Fruit fly (Drosophila melanogaster) whole organism, prepupa: ENCODE data around the gene CG3165.

ENCODE experiments used
- Blimp-1 ChIP-seq: fragments of 200-800 bp; sonication (Bioruptor generic); optimal IDR thresholded peaks from 3 replicates; lab custom pipeline; 2017; ENCODE audit warnings: missing biosample characterization, missing genetic modification characterization, mild to moderate bottlenecking, moderate library complexity, missing genetic modification reagents
- CG10631 ChIP-seq: fragments of 200-800 bp; sonication (Bioruptor generic); optimal IDR thresholded peaks from 2 replicates; lab custom pipeline; 2016; ENCODE audit warnings: missing biosample characterization, missing genetic modification characterization
- CG10669 ChIP-seq: fragments of 200-800 bp; sonication (Bioruptor generic); optimal IDR thresholded peaks from 3 replicates; lab custom pipeline; 2018; ENCODE audit warnings: missing biosample characterization, mild to moderate bottlenecking, missing genetic modification characterization, moderate library complexity
- CG11294 ChIP-seq: fragments of 200-800 bp; sonication (Bioruptor generic); IDR thresholded peaks from 2 replicates; pipeline ENCODE4 v1.3.6; 2022; ENCODE audit warnings: missing biosample characterization, missing genetic modification characterization
- CG11762 ChIP-seq: fragments of 200-800 bp; sonication (Bioruptor generic); optimal IDR thresholded peaks from 3 replicates; lab custom pipeline; 2016; ENCODE audit warnings: missing biosample characterization, missing genetic modification characterization; ENCODE audit not compliant: insufficient read depth
- CG11902 ChIP-seq: fragments of 200-800 bp; sonication (Bioruptor generic); optimal IDR thresholded peaks from 3 replicates; lab custom pipeline; 2016; ENCODE audit warnings: missing biosample characterization, missing genetic modification characterization
- CG15336 ChIP-seq: fragments of 200-800 bp; sonication (Bioruptor generic); IDR thresholded peaks from 2 replicates; pipeline ENCODE4 v1.3.6; 2022; ENCODE audit warnings: missing biosample characterization, missing genetic modification characterization
- CG16779 ChIP-seq: fragments of 200-800 bp; sonication (Bioruptor generic); optimal IDR thresholded peaks from 3 replicates; lab custom pipeline; 2017; ENCODE audit warnings: missing biosample characterization, mild to moderate bottlenecking, missing genetic modification characterization
- CG3032 ChIP-seq: fragments of 200-800 bp; optimal IDR thresholded peaks from 2 replicates; lab custom pipeline; 2019; ENCODE audit warnings: missing biosample characterization, mild to moderate bottlenecking, missing genetic modification characterization, moderate library complexity
- CG32006 ChIP-seq: fragments of 200-800 bp; sonication (Bioruptor generic); optimal IDR thresholded peaks from 3 replicates; lab custom pipeline; 2017; ENCODE audit warnings: missing biosample characterization, mild to moderate bottlenecking, missing genetic modification characterization
- CG34406 ChIP-seq: fragments of 200-800 bp; sonication (Bioruptor generic); optimal IDR thresholded peaks from 3 replicates; lab custom pipeline; 2016; ENCODE audit warnings: missing biosample characterization, missing genetic modification characterization
- CG4318 ChIP-seq: fragments of 200-800 bp; sonication (Bioruptor generic); optimal IDR thresholded peaks from 3 replicates; lab custom pipeline; 2017; ENCODE audit warnings: missing biosample characterization, mild to moderate bottlenecking, missing genetic modification characterization
- CG6163 ChIP-seq: fragments of 200-800 bp; sonication (Bioruptor generic); IDR thresholded peaks from 3 replicates; pipeline ENCODE4 v1.3.6; 2022; ENCODE audit warnings: missing biosample characterization, missing genetic modification characterization
- CG6808 ChIP-seq: fragments of 200-800 bp; sonication (Bioruptor generic); optimal IDR thresholded peaks from 3 replicates; lab custom pipeline; 2017; ENCODE audit warnings: missing biosample characterization, missing genetic modification characterization, mild to moderate bottlenecking, moderate library complexity, missing genetic modification reagents
- CG8119 ChIP-seq: fragments of 200-800 bp; sonication (Bioruptor generic); IDR thresholded peaks from 3 replicates; pipeline ENCODE4 v1.3.6; 2022; ENCODE audit warnings: missing biosample characterization, missing genetic modification characterization
- CG8632 ChIP-seq: fragments of 200-800 bp; sonication (Bioruptor generic); optimal IDR thresholded peaks from 3 replicates; lab custom pipeline; 2016; ENCODE audit warnings: missing biosample characterization, missing genetic modification characterization
- Eip75B ChIP-seq: fragments of 200-800 bp; sonication (Bioruptor generic); optimal IDR thresholded peaks from 3 replicates; lab custom pipeline; 2016; ENCODE audit warnings: missing biosample characterization, missing genetic modification characterization
- Eip78C ChIP-seq: fragments of 200-800 bp; sonication (Bioruptor generic); peaks from one replicate; lab custom pipeline; 2016; ENCODE audit warnings: missing biosample characterization, missing genetic modification characterization
- Ets21C ChIP-seq: fragments of 200-800 bp; sonication (Bioruptor generic); optimal IDR thresholded peaks from 3 replicates; lab custom pipeline; 2016; ENCODE audit warnings: missing biosample characterization, missing genetic modification characterization
- Gug ChIP-seq: fragments of 200-800 bp; sonication (Bioruptor generic); IDR thresholded peaks from 2 replicates; pipeline ENCODE4 v1.3.6; 2022; ENCODE audit warnings: missing biosample characterization, missing genetic modification characterization
- Hr39 ChIP-seq: fragments of 200-800 bp; sonication (Bioruptor generic); optimal IDR thresholded peaks from 2 replicates; lab custom pipeline; 2016; ENCODE audit warnings: missing biosample characterization, missing genetic modification characterization
- Hr4 ChIP-seq: fragments of 200-800 bp; sonication (Bioruptor generic); optimal IDR thresholded peaks from 3 replicates; lab custom pipeline; 2016; ENCODE audit warnings: missing biosample characterization, missing genetic modification characterization
- Lpt ChIP-seq: fragments of 200-800 bp; sonication (Bioruptor generic); optimal IDR thresholded peaks from 3 replicates; lab custom pipeline; 2016; ENCODE audit warnings: missing biosample characterization, missing genetic modification characterization
- Met ChIP-seq: fragments of 200-800 bp; sonication (Bioruptor generic); optimal IDR thresholded peaks from 3 replicates; lab custom pipeline; 2016; ENCODE audit warnings: missing biosample characterization, missing genetic modification characterization
- OdsH ChIP-seq: fragments of 200-800 bp; sonication (Bioruptor generic); optimal IDR thresholded peaks from 3 replicates; lab custom pipeline; 2016; ENCODE audit warnings: missing biosample characterization, missing genetic modification characterization
- Smox ChIP-seq: fragments of 200-800 bp; sonication (Bioruptor generic); optimal IDR thresholded peaks from 3 replicates; lab custom pipeline; 2016; ENCODE audit warnings: missing biosample characterization, missing genetic modification characterization
- Sox102F ChIP-seq: fragments of 200-800 bp; sonication (Bioruptor generic); optimal IDR thresholded peaks from 2 replicates; lab custom pipeline; 2016; ENCODE audit warnings: missing biosample characterization, mild to moderate bottlenecking, missing genetic modification characterization
- acj6 ChIP-seq: fragments of 200-800 bp; sonication (Bioruptor generic); optimal IDR thresholded peaks from 3 replicates; lab custom pipeline; 2016; ENCODE audit warnings: missing biosample characterization, missing genetic modification characterization
- cyc ChIP-seq: fragments of 200-800 bp; sonication (Bioruptor generic); optimal IDR thresholded peaks from 3 replicates; lab custom pipeline; 2016; ENCODE audit warnings: missing biosample characterization, missing genetic modification characterization
- dsx ChIP-seq: fragments of 200-800 bp; optimal IDR thresholded peaks from 3 replicates; lab custom pipeline; 2019; ENCODE audit warnings: missing biosample characterization, mild to moderate bottlenecking, missing genetic modification characterization, moderate library complexity; ENCODE audit not compliant: poor library complexity, severe bottlenecking
- eg ChIP-seq: fragments of 200-800 bp; sonication (Bioruptor generic); IDR thresholded peaks from 3 replicates; pipeline ENCODE4 v1.3.6; 2022; ENCODE audit warnings: missing biosample characterization, missing genetic modification characterization
- fd59A ChIP-seq: fragments of 200-800 bp; sonication (Bioruptor generic); optimal IDR thresholded peaks from 2 replicates; lab custom pipeline; 2017; ENCODE audit warnings: missing biosample characterization, mild to moderate bottlenecking, missing genetic modification characterization, missing genetic modification reagents
- lz ChIP-seq: fragments of 200-800 bp; sonication (Bioruptor generic); optimal IDR thresholded peaks from 3 replicates; lab custom pipeline; 2016; ENCODE audit warnings: missing biosample characterization, missing genetic modification characterization
- net ChIP-seq: fragments of 200-800 bp; sonication (Bioruptor generic); optimal IDR thresholded peaks from 3 replicates; lab custom pipeline; 2016; ENCODE audit warnings: missing biosample characterization, missing genetic modification characterization
- pdm3 ChIP-seq: fragments of 200-800 bp; sonication (Bioruptor generic); optimal IDR thresholded peaks from 3 replicates; lab custom pipeline; 2016; ENCODE audit warnings: missing biosample characterization, missing genetic modification characterization
- spab ChIP-seq: fragments of 200-800 bp; sonication (Bioruptor generic); optimal IDR thresholded peaks from 2 replicates; lab custom pipeline; 2017; ENCODE audit warnings: missing biosample characterization, mild to moderate bottlenecking, missing genetic modification characterization, missing genetic modification reagents
- ss ChIP-seq, 2 experiments: fragments of 200-800 bp; sonication (Bioruptor generic); optimal IDR thresholded peaks; 2 replicates in 1 of 2; 3 replicates in 1 of 2; lab custom pipeline; 2017 to 2018; ENCODE audit warnings: mild to moderate bottlenecking in 2 of 2, missing biosample characterization in 2 of 2, missing genetic modification characterization in 2 of 2, moderate library complexity in 1 of 2
- svp ChIP-seq: fragments of 200-800 bp; sonication (Bioruptor generic); peaks from one replicate; lab custom pipeline; 2016; ENCODE audit warnings: missing biosample characterization, missing genetic modification characterization
- topi ChIP-seq: fragments of 200-800 bp; sonication (Bioruptor generic); optimal IDR thresholded peaks from 3 replicates; lab custom pipeline; 2016; ENCODE audit warnings: missing biosample characterization, missing genetic modification characterization

CG3165 gene

DNA sequence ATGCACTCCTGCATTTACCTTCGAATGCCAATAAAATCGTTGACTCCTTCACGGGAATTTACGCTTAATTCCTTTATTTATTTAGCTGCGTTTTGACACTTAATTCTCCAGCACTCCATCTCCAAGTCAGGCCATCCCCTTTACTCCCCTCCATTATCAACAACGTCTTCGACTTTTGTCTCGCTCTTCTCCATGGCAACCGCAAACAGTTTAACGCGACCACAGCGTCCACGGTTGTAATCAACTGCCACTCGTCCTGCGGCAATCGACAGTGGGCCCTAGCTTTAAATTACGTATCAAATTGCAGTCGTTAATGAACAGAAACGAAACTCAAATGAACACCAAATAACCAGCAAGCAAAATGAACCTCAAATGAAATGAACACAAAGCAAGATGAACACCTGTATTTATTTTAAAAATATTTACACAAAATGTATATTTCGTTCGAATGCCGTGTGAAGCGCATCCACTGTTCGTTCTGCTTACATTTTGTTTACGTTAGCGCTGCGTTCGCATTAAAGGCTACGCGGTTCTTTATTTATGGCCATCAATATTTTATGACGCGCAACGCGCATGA is 45.3 kb upstream of the CG3165 start (continued):
- TF ChIP-seq Hr4 (GFP tag; lab: Kevin White, UChicago): no peak
- TF ChIP-seq CG16779 (tag; lab: Kevin White, UChicago): peak; percentile 71
- peak; percentile 82 for TF ChIP-seq CG10669 (GFP tag; lab: Kevin White, UChicago)
- TF ChIP-seq OdsH (GFP tag; lab: Kevin White, UChicago): peak; percentile 43
- peak; percentile 10 for TF ChIP-seq Blimp-1 (GFP tag; lab: Kevin White, UChicago)
- TF ChIP-seq CG6163 (GFP tag; lab: Robert Waterston, UW): peak; percentile 59; the same call in 1 of the 3 replicates
- TF ChIP-seq spab (GFP tag; lab: Kevin White, UChicago): peak; percentile 75
- TF ChIP-seq CG6808 (GFP tag; lab: Kevin White, UChicago): peak; percentile 79

DNA sequence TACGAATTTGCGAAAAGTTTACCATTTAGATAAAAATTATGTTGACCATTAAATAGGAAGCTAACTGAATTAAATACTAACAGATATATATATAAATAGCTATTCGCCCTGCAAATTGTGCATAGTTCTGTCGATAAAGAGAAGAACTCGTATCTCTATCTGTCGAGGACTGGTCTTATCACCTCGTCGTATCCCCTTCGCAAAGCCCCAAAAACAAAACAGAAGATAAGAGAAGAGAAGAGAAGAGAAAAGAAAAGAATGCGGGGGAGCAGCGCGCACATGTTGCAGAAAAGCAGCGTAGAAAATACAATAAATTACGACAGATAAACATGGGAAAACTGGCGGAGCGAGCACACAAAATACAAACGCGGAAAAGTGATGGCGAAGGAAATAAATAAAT is 41.2 kb upstream of the CG3165 start:
- TF ChIP-seq Hr39 (GFP tag; lab: Kevin White, UChicago): no peak
- TF ChIP-seq svp: peak; percentile 65
- TF ChIP-seq CG15336 (GFP tag; lab: Robert Waterston, UW): no peak
- no peak for TF ChIP-seq CG8119

DNA sequence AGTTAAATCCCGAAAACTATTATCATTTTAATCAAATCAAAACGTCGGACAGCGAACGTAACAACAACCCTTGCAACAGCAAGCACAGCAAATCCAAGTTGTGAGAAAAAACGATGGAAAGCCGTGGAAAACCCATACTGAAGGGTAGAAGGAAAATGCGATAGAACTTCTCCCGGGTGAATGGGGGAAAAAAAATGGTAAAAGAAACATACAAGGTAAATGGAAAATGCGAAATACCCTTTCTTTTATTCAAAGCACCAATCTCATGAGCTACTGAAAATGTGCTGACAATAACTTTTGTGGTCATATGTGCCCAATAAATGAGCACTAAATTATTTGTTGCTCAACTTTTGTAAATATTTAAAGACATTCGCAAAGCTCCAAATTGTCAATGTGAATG is 37.2 kb upstream of the CG3165 start:
- TF ChIP-seq acj6 (GFP tag; lab: Kevin White, UChicago): no peak
- no peak for TF ChIP-seq CG10631 (GFP tag; lab: Kevin White, UChicago)
- no peak for TF ChIP-seq CG11762 (GFP tag; lab: Kevin White, UChicago)
- no peak for TF ChIP-seq spab (GFP tag; lab: Kevin White, UChicago)
- TF ChIP-seq dsx: no peak
- TF ChIP-seq Lpt (GFP tag; lab: Kevin White, UChicago): no peak
- no peak for TF ChIP-seq CG6163 (GFP tag; lab: Robert Waterston, UW)
- TF ChIP-seq CG6808 (GFP tag; lab: Kevin White, UChicago): no peak
- no peak for TF ChIP-seq CG11294 (GFP tag; lab: Robert Waterston, UW)
- TF ChIP-seq CG15336 (GFP tag; lab: Robert Waterston, UW): no peak
- TF ChIP-seq, all 60 proteins: peak for 0

dm6 chr2L:2941353-2941752 is 35.6 kb upstream of the CG3165 start:
- TF ChIP-seq Eip78C (GFP tag; lab: Kevin White, UChicago) (peak; percentile 19), Gug (peak; percentile 7; the same call in 1 of the 2 replicates), ss (GFP tag; optimal IDR thresholded peaks at IDR 0.05; lab: Kevin White, UChicago) (no peak), pdm3 (GFP tag; lab: Kevin White, UChicago) (no peak), CG6163 (GFP tag; lab: Robert Waterston, UW) (0 out of 3 replicates have a peak, but pooled peaks have one; percentile 33), CG15336 (GFP tag; lab: Robert Waterston, UW) (peak; percentile 35; the same call in 1 of the 2 replicates), net (GFP tag; lab: Kevin White, UChicago) (no peak), Hr4 (GFP tag; lab: Kevin White, UChicago) (peak; percentile 45), CG32006 (GFP tag; lab: Kevin White, UChicago) (peak; percentile 20)

DNA sequence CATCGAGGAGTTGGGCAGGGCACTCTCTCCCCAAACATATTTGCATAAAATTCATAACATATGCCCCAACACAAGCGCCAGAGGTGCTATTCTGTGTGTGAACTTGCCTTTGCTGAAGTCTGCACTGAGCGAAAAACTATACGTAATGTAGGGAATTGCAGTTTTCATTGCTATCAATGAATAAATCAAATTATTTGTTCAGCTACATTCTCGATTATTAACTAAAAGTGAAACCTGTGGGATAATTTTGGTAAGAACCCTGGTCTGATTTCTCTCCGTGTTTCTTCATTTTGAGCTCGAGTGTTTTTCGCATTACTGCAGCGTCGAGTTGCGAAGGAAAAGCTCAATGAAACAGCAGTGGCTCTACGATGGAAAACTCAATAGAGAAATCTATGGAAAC is 34.3 kb upstream of the CG3165 start:
- TF ChIP-seq topi (GFP tag; lab: Kevin White, UChicago): no peak
- TF ChIP-seq Eip75B (GFP tag; lab: Kevin White, UChicago): no peak
- no peak for TF ChIP-seq Smox
- 0 out of 3 replicates have a peak, but pooled peaks have one; percentile 16 for TF ChIP-seq eg (GFP tag; lab: Robert Waterston, UW)
- peak; percentile 14 for TF ChIP-seq pdm3 (GFP tag; lab: Kevin White, UChicago)
- no peak for TF ChIP-seq Ets21C (GFP tag; lab: Kevin White, UChicago)
- peak; percentile 76 for TF ChIP-seq Eip78C (GFP tag; lab: Kevin White, UChicago)
- TF ChIP-seq Blimp-1 (GFP tag; lab: Kevin White, UChicago): no peak
- no peak for TF ChIP-seq dsx
- no peak for TF ChIP-seq CG8632 (GFP tag; lab: Kevin White, UChicago)
- TF ChIP-seq CG4318 (GFP tag; lab: Kevin White, UChicago): no peak
- peak; percentile 13 for TF ChIP-seq fd59A
- no peak for TF ChIP-seq CG16779 (tag; lab: Kevin White, UChicago)
- TF ChIP-seq Met: no peak
- no peak for TF ChIP-seq spab (GFP tag; lab: Kevin White, UChicago)
- TF ChIP-seq acj6 (GFP tag; lab: Kevin White, UChicago): peak; percentile 11
- no peak for TF ChIP-seq CG3032 (tag; lab: Kevin White, UChicago)
- TF ChIP-seq Hr39 (GFP tag; lab: Kevin White, UChicago): peak; percentile 4
- peak; percentile 24; the same call in 1 of the 2 replicates for TF ChIP-seq CG15336 (GFP tag; lab: Robert Waterston, UW)
- TF ChIP-seq svp: no peak
- TF ChIP-seq CG6808 (GFP tag; lab: Kevin White, UChicago): no peak
- no peak for TF ChIP-seq CG11902 (GFP tag; lab: Kevin White, UChicago)
- no peak for TF ChIP-seq lz (GFP tag; lab: Kevin White, UChicago)
- TF ChIP-seq CG11762 (GFP tag; lab: Kevin White, UChicago): no peak
- no peak for TF ChIP-seq CG34406 (GFP tag; lab: Kevin White, UChicago)
- TF ChIP-seq Sox102F (GFP tag; lab: Kevin White, UChicago): no peak
- 0 out of 2 replicates have a peak, but pooled peaks have one; percentile 38 for TF ChIP-seq Gug
- no peak for TF ChIP-seq cyc (GFP tag; lab: Kevin White, UChicago)
